Worm (Caenorhabditis elegans) whole organism, L4 larva: ENCODE measurements around the gene dsb-3.
A peak's percentile ranks its signal among the peaks of the same experiment; 100 is the strongest.

Experiments
- F26F4.8 ChIP-seq: fragments of 200-800 bp; sonication (Bioruptor generic); conservative IDR thresholded peaks from 2 replicates; pipeline ENCODE4 v1.3.6; 2022; ENCODE audit warnings: missing genetic modification characterization, missing compliant biosample characterization
- F37D6.2 ChIP-seq: sonication (generic microtip); optimal IDR thresholded peaks from 2 replicates; lab custom pipeline; 2016; ENCODE audit warnings: mild to moderate bottlenecking, missing genetic modification characterization, missing compliant biosample characterization
- F44E2.7 ChIP-seq: fragments of 200-800 bp; sonication (Bioruptor generic); IDR thresholded peaks from 2 replicates; pipeline ENCODE4 v2.1.2; 2022; ENCODE audit warnings: missing genetic modification characterization, missing compliant biosample characterization
- F49E8.2 ChIP-seq: sonication (generic microtip); optimal IDR thresholded peaks from 2 replicates; lab custom pipeline; 2016; ENCODE audit warnings: missing compliant biosample characterization, mild to moderate bottlenecking, missing genetic modification characterization, borderline replicate concordance
- T20F7.1 ChIP-seq: fragments of 200-800 bp; sonication (Bioruptor generic); optimal IDR thresholded peaks from 2 replicates; lab custom pipeline; 2018; ENCODE audit warnings: mild to moderate bottlenecking, missing genetic modification characterization, missing compliant biosample characterization
- T26A8.4 ChIP-seq: fragments of 200-800 bp; sonication (Bioruptor generic); IDR thresholded peaks from 2 replicates; pipeline ENCODE4 v1.3.6; 2022; ENCODE audit warnings: missing genetic modification characterization, missing compliant biosample characterization
- Y105C5A.15 ChIP-seq: fragments of 200-800 bp; sonication (Bioruptor generic); IDR thresholded peaks from 2 replicates; pipeline ENCODE4 v1.3.6; 2022; ENCODE audit warnings: missing genetic modification characterization, missing compliant biosample characterization
- Y48G9A.11 ChIP-seq: fragments of 200-800 bp; sonication (Bioruptor generic); IDR thresholded peaks from 2 replicates; pipeline ENCODE4 v1.3.6; 2022; ENCODE audit warnings: missing genetic modification reagents, missing genetic modification characterization, missing compliant biosample characterization
- Y5F2A.4 ChIP-seq: fragments of 200-800 bp; sonication (Bioruptor generic); optimal IDR thresholded peaks from 2 replicates; lab custom pipeline; 2018; ENCODE audit warnings: mild to moderate bottlenecking, missing genetic modification characterization, missing compliant biosample characterization
- Y75B8A.6 ChIP-seq: fragments of 200-800 bp; sonication (Bioruptor generic); IDR thresholded peaks from 2 replicates; pipeline ENCODE4 v1.3.6; 2022; ENCODE audit warnings: missing genetic modification reagents, missing genetic modification characterization, missing compliant biosample characterization
- aha-1 ChIP-seq: fragments of 150-350 bp; peaks from one replicate; lab custom pipeline; 2014; ENCODE audit warnings: missing biosample characterization, missing genetic modification characterization
- aly-2 ChIP-seq: sonication (generic microtip); optimal IDR thresholded peaks from 2 replicates; lab custom pipeline; 2018; ENCODE audit warnings: missing biosample characterization, missing genetic modification characterization
- ama-1 ChIP-seq: fragments of 150-350 bp; optimal IDR thresholded peaks from 2 replicates; lab custom pipeline; 2014; ENCODE audit warnings: inconsistent platforms, mixed read lengths
- arid-1 ChIP-seq: fragments of 200-800 bp; sonication (Bioruptor generic); conservative IDR thresholded peaks from 2 replicates; pipeline ENCODE4 v1.3.6; 2022; ENCODE audit warnings: missing genetic modification reagents, missing genetic modification characterization, missing compliant biosample characterization
- attf-4 ChIP-seq: sonication (generic microtip); optimal IDR thresholded peaks from 3 replicates; lab custom pipeline; 2017; ENCODE audit warnings: missing biosample characterization, missing genetic modification characterization
- ceh-20 ChIP-seq: fragments of 200-800 bp; sonication (Bioruptor generic); IDR thresholded peaks from 2 replicates; pipeline ENCODE4 v1.3.6; 2022; ENCODE audit warnings: missing genetic modification reagents, missing genetic modification characterization, missing compliant biosample characterization
- ceh-32 ChIP-seq: sonication (generic microtip); optimal IDR thresholded peaks from 2 replicates; lab custom pipeline; 2016; ENCODE audit warnings: mild to moderate bottlenecking, missing genetic modification characterization, missing compliant biosample characterization; ENCODE audit not compliant: poor library complexity
- ceh-62 ChIP-seq: sonication (generic microtip); optimal IDR thresholded peaks from 2 replicates; lab custom pipeline; 2017; ENCODE audit warnings: missing biosample characterization, missing genetic modification characterization
- daf-12 ChIP-seq: fragments of 150-350 bp; optimal IDR thresholded peaks from 2 replicates; lab custom pipeline; 2014; ENCODE audit warnings: missing biosample characterization, missing genetic modification reagents, missing genetic modification characterization
- daf-16 ChIP-seq, 3 experiments: sonication (generic microtip); optimal IDR thresholded peaks; 2 replicates each; lab custom pipeline; 2016 to 2017; ENCODE audit warnings: missing genetic modification characterization in 3 of 3, missing genetic modification reagents in 3 of 3, mild to moderate bottlenecking in 2 of 3, missing compliant biosample characterization in 2 of 3, missing biosample characterization in 1 of 3, moderate library complexity in 1 of 3
- dmd-6 ChIP-seq: fragments of 200-800 bp; sonication (Bioruptor generic); IDR thresholded peaks from 2 replicates; pipeline ENCODE4 v1.3.6; 2022; ENCODE audit warnings: missing genetic modification reagents, missing genetic modification characterization, missing compliant biosample characterization
- dve-1 ChIP-seq: sonication (generic microtip); optimal IDR thresholded peaks from 2 replicates; lab custom pipeline; 2017; ENCODE audit warnings: antibody characterized with exemption, mild to moderate bottlenecking, missing genetic modification characterization, missing compliant biosample characterization; ENCODE audit not compliant: insufficient read depth
- egl-43 ChIP-seq: fragments of 200-800 bp; sonication (Bioruptor generic); IDR thresholded peaks from 2 replicates; pipeline ENCODE4 v1.3.6; 2022; ENCODE audit warnings: missing genetic modification reagents, missing genetic modification characterization, missing compliant biosample characterization
- hlh-11 ChIP-seq: fragments of 200-800 bp; sonication (Bioruptor generic); optimal IDR thresholded peaks from 2 replicates; lab custom pipeline; 2018; ENCODE audit warnings: mild to moderate bottlenecking, missing genetic modification characterization, missing compliant biosample characterization
- hmg-1.1 ChIP-seq: fragments of 200-800 bp; sonication (Bioruptor generic); IDR thresholded peaks from 2 replicates; pipeline ENCODE4 v1.3.6; 2022; ENCODE audit warnings: missing genetic modification reagents, missing genetic modification characterization, missing compliant biosample characterization
- jun-1 ChIP-seq: fragments of 150-350 bp; optimal IDR thresholded peaks from 2 replicates; lab custom pipeline; 2014; ENCODE audit warnings: missing biosample characterization, missing genetic modification reagents, missing genetic modification characterization
- lim-7 ChIP-seq: fragments of 200-800 bp; sonication (Bioruptor generic); IDR thresholded peaks from 2 replicates; pipeline ENCODE4 v1.3.6; 2022; ENCODE audit warnings: missing genetic modification characterization, missing compliant biosample characterization
- lin-13 ChIP-seq: fragments of 150-350 bp; optimal IDR thresholded peaks from 2 replicates; lab custom pipeline; 2014; ENCODE audit warnings: missing biosample characterization, missing genetic modification reagents, missing genetic modification characterization
- lin-29 ChIP-seq: fragments of 200-800 bp; sonication (Bioruptor generic); IDR thresholded peaks from 2 replicates; pipeline ENCODE4 v1.3.6; 2022; ENCODE audit warnings: missing genetic modification reagents, missing genetic modification characterization, missing compliant biosample characterization
- lin-38 ChIP-seq: fragments of 200-800 bp; sonication (Bioruptor generic); IDR thresholded peaks from 2 replicates; pipeline ENCODE4 v1.3.6; 2022; ENCODE audit warnings: missing genetic modification reagents, missing genetic modification characterization, missing compliant biosample characterization
- lsy-2 ChIP-seq, 2 experiments: fragments of 150-350 bp in 1 of 2; sonication (generic microtip) in 1 of 2; optimal IDR thresholded peaks; 2 replicates each; lab custom pipeline; 2014 to 2017; ENCODE audit warnings: missing biosample characterization in 2 of 2, missing genetic modification characterization in 2 of 2
- madf-5 ChIP-seq, 2 experiments: fragments of 200-800 bp; sonication (Bioruptor generic); IDR thresholded peaks; 2 replicates each; pipeline ENCODE4 v1.3.6; 2022; ENCODE audit warnings: missing compliant biosample characterization in 2 of 2, missing genetic modification characterization in 2 of 2
- madf-9 ChIP-seq: fragments of 200-800 bp; sonication (Bioruptor generic); conservative IDR thresholded peaks from 2 replicates; pipeline ENCODE4 v1.3.6; 2022; ENCODE audit warnings: missing genetic modification reagents, missing genetic modification characterization, missing compliant biosample characterization
- mdl-1 ChIP-seq, 2 experiments: fragments of 150-350 bp in 1 of 2; sonication (generic microtip) in 1 of 2; optimal IDR thresholded peaks; 2 replicates each; lab custom pipeline; 2014 to 2017; ENCODE audit warnings: missing biosample characterization in 2 of 2, missing genetic modification characterization in 2 of 2
- mes-2 ChIP-seq: sonication (generic microtip); optimal IDR thresholded peaks from 2 replicates; lab custom pipeline; 2016; ENCODE audit warnings: missing genotype, mild to moderate bottlenecking, missing genetic modification characterization, missing compliant biosample characterization; ENCODE audit not compliant: poor library complexity, severe bottlenecking
- nhr-11 ChIP-seq: fragments of 150-350 bp; optimal IDR thresholded peaks from 2 replicates; lab custom pipeline; 2014; ENCODE audit warnings: missing biosample characterization, missing genetic modification characterization
- nhr-111 ChIP-seq: fragments of 200-800 bp; sonication (Bioruptor generic); optimal IDR thresholded peaks from 2 replicates; lab custom pipeline; 2018; ENCODE audit warnings: mild to moderate bottlenecking, missing genetic modification characterization, missing compliant biosample characterization
- nhr-28 ChIP-seq: fragments of 150-350 bp; optimal IDR thresholded peaks from 2 replicates; lab custom pipeline; 2014; ENCODE audit warnings: missing biosample characterization, missing genetic modification characterization
- nhr-41 ChIP-seq: fragments of 200-800 bp; sonication (Bioruptor generic); IDR thresholded peaks from 2 replicates; pipeline ENCODE4 v1.3.6; 2022; ENCODE audit warnings: missing genetic modification reagents, missing genetic modification characterization, missing compliant biosample characterization
- nhr-76 ChIP-seq: fragments of 150-350 bp; optimal IDR thresholded peaks from 2 replicates; lab custom pipeline; 2014; ENCODE audit warnings: missing biosample characterization, missing genetic modification characterization
- pqm-1 ChIP-seq: sonication (generic microtip); optimal IDR thresholded peaks from 2 replicates; lab custom pipeline; 2017; ENCODE audit warnings: missing biosample characterization, missing genetic modification characterization
- set-16 ChIP-seq: fragments of 200-800 bp; sonication (Bioruptor generic); IDR thresholded peaks from 2 replicates; pipeline ENCODE4 v1.3.6; 2022; ENCODE audit warnings: missing genetic modification reagents, missing genetic modification characterization, missing compliant biosample characterization
- skn-1 ChIP-seq: fragments of 150-350 bp; optimal IDR thresholded peaks from 2 replicates; lab custom pipeline; 2014; ENCODE audit warnings: missing biosample characterization, missing genetic modification characterization
- spr-1 ChIP-seq: sonication (generic microtip); optimal IDR thresholded peaks from 2 replicates; lab custom pipeline; 2016; ENCODE audit warnings: mild to moderate bottlenecking, missing genetic modification characterization, missing compliant biosample characterization
- unc-39 ChIP-seq: sonication (generic microtip); optimal IDR thresholded peaks from 2 replicates; lab custom pipeline; 2017; ENCODE audit warnings: missing biosample characterization, missing genetic modification characterization
- unc-62 ChIP-seq, 3 experiments: fragments of 150-350 bp in 1 of 3; sonication (generic microtip); optimal IDR thresholded peaks in 2 of 3; peaks in 1 of 3; 1 replicate in 1 of 3; 2 replicates in 2 of 3; lab custom pipeline; 2014 to 2017; ENCODE audit warnings: missing biosample characterization in 3 of 3, missing genetic modification characterization in 3 of 3, missing genetic modification reagents in 3 of 3, missing genotype in 1 of 3
- zfp-3 ChIP-seq: fragments of 200-800 bp; sonication (Bioruptor generic); conservative IDR thresholded peaks from 2 replicates; pipeline ENCODE4 v1.3.6; 2022; ENCODE audit warnings: missing genetic modification reagents, missing genetic modification characterization, missing compliant biosample characterization
- zip-11 ChIP-seq: fragments of 200-800 bp; sonication (Bioruptor generic); IDR thresholded peaks from 2 replicates; pipeline ENCODE4 v1.3.6; 2022; ENCODE audit warnings: missing genetic modification characterization, missing compliant biosample characterization
- ztf-7 ChIP-seq: fragments of 150-350 bp; optimal IDR thresholded peaks from 2 replicates; lab custom pipeline; 2014; ENCODE audit warnings: missing biosample characterization, missing genetic modification characterization

dsb-3 gene

DNA sequence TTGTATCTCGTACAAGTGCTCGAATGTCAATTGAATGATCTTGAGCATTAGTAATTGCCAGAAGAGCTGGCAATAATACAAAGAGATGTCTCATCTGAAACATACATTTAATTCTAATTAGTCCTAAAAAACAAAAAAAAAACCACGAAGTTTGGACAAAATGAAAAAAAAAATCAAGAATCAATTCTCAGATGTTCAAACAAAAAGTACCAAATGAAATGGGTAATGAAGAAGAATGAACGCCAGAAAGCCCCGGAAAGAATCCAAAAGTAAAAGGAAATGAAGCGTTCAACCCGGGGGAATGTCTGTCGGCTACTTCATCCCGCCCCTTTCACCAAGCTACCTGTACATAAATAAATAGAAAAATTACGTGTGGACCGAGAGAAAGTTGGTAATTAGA lies 41.5 kb downstream of the dsb-3 start, which contains the start of gene F33D4.6:
TSS of gene F33D4.6 (minus strand) at position 101 of the 400 bp plus-strand sequence.
- TF ChIP-seq madf-9 (GFP tag; lab: Robert Waterston, UW) = no peak
- no peak for TF ChIP-seq lim-7
- TF ChIP-seq lin-13 (GFP tag; lab: Kevin White, UChicago) = no peak
- TF ChIP-seq lsy-2 (tag; optimal IDR thresholded peaks at IDR 0.05; lab: Kevin White, UChicago) = no peak
- TF ChIP-seq ceh-32 (tag; lab: Kevin White, UChicago) = no peak
- TF ChIP-seq F37D6.2 (tag; lab: Kevin White, UChicago) = no peak
- no peak for TF ChIP-seq aly-2 (tag; lab: Kevin White, UChicago)
- TF ChIP-seq ztf-7 = no peak
- no peak for TF ChIP-seq nhr-11
- no peak for TF ChIP-seq ceh-20 (GFP tag; lab: Robert Waterston, UW)

DNA sequence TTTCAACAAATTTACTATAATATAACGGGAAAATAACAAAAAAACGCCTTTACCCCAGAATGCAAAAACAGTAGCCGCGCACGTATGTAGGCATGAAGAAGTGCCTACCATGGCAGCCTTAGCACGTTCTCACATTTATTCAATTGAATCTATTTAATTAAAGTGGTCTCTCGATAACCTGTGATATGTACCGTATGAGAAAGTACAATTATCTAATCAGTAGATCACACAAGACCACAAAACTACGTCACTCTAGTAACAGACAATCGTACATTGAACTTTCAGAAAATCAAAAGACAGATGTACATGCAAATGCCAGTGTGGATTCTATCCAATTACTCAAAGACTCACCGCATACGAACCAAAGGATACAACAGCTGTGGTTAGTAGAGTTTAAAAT lies 47.2 kb downstream of the dsb-3 start:
- TF ChIP-seq dve-1 (tag; lab: Kevin White, UChicago) = peak; percentile 39
- no peak for TF ChIP-seq nhr-76 (tag; lab: Kevin White, UChicago)
- TF ChIP-seq arid-1 (GFP tag; lab: Robert Waterston, UW) = no peak
- peak; percentile 3 for TF ChIP-seq pqm-1 (tag; lab: Kevin White, UChicago)
- TF ChIP-seq T20F7.1 = no peak
- no peak for TF ChIP-seq jun-1 (tag; lab: Kevin White, UChicago)
- no peak for TF ChIP-seq mes-2 (tag; lab: Kevin White, UChicago)
- TF ChIP-seq ceh-62 (tag; lab: Kevin White, UChicago) = no peak
- TF ChIP-seq egl-43 (GFP tag; lab: Robert Waterston, UW) = no peak
- no peak for TF ChIP-seq unc-39
- no peak for TF ChIP-seq ceh-20 (GFP tag; lab: Robert Waterston, UW)
- TF ChIP-seq hmg-1.1 (GFP tag; lab: Robert Waterston, UW) = no peak
- TF ChIP-seq aha-1 = peak; percentile 93
- TF ChIP-seq skn-1 (tag; lab: Kevin White, UChicago) = no peak
- TF ChIP-seq lsy-2 (tag; optimal IDR thresholded peaks at IDR 0.05; lab: Kevin White, UChicago) = no peak
- TF ChIP-seq dmd-6 = no peak; the same call in 1 of the 2 replicates
- TF ChIP-seq ama-1 (lab: Kevin White, UChicago) = no peak
- no peak for TF ChIP-seq F49E8.2 (tag; lab: Kevin White, UChicago)
- TF ChIP-seq Y48G9A.11 (GFP tag; lab: Robert Waterston, UW) = no peak
- no peak for TF ChIP-seq madf-5 (GFP tag; IDR thresholded peaks at IDR 0.05; lab: Robert Waterston, UW)
- no peak for TF ChIP-seq lin-38 (GFP tag; lab: Robert Waterston, UW)
- no peak for TF ChIP-seq attf-4 (tag; lab: Kevin White, UChicago)
- no peak for TF ChIP-seq set-16 (GFP tag; lab: Robert Waterston, UW)
- TF ChIP-seq nhr-11 = no peak
- no peak for TF ChIP-seq Y105C5A.15 (GFP tag; lab: Robert Waterston, UW)
- no peak for TF ChIP-seq F44E2.7
- no peak for TF ChIP-seq nhr-41 (GFP tag; lab: Robert Waterston, UW)
- TF ChIP-seq spr-1 (tag; lab: Kevin White, UChicago) = no peak
- no peak for TF ChIP-seq aly-2 (tag; lab: Kevin White, UChicago)
- TF ChIP-seq T26A8.4 (GFP tag; lab: Robert Waterston, UW) = no peak
- TF ChIP-seq unc-62 (GFP tag; optimal IDR thresholded peaks at IDR 0.05 in 1 of 2; lab: Kevin White, UChicago) = no peak
- no peak for TF ChIP-seq unc-62 (tag; optimal IDR thresholded peaks at IDR 0.05; lab: Kevin White, UChicago)
- TF ChIP-seq F26F4.8 (GFP tag; lab: Robert Waterston, UW) = no peak
- TF ChIP-seq nhr-28 (tag; lab: Kevin White, UChicago) = peak; percentile 3
- TF ChIP-seq zfp-3 (GFP tag; lab: Robert Waterston, UW) = no peak
- TF ChIP-seq Y75B8A.6 (GFP tag; lab: Robert Waterston, UW) = no peak
- no peak for TF ChIP-seq lin-29
- no peak for TF ChIP-seq nhr-111 (GFP tag; lab: Kevin White, UChicago)
- TF ChIP-seq ztf-7 = no peak
- no peak for TF ChIP-seq mdl-1 (tag; optimal IDR thresholded peaks at IDR 0.05; lab: Kevin White, UChicago)
- no peak for TF ChIP-seq lim-7
- TF ChIP-seq daf-16 (GFP tag; optimal IDR thresholded peaks at IDR 0.05; lab: Kevin White, UChicago) = no peak
- peak; percentile 13 for TF ChIP-seq daf-16 (tag; optimal IDR thresholded peaks at IDR 0.05; lab: Kevin White, UChicago)
- TF ChIP-seq hlh-11 = peak; percentile 6
- no peak for TF ChIP-seq daf-12 (tag; lab: Kevin White, UChicago)
- TF ChIP-seq Y5F2A.4 = no peak
- TF ChIP-seq zip-11 = no peak
